Fruit fly (Drosophila melanogaster) Kc167 (cell line): ENCODE measurements around the gene CG8191.

Experiments
- Myc ChIP-seq: fragments of >200 bp; optimal IDR thresholded peaks from 2 replicates; lab custom pipeline; 2017; ENCODE audit warnings: missing external identifiers
- Sin3A ChIP-seq: fragments of >200 bp; optimal IDR thresholded peaks from 2 replicates; lab custom pipeline; 2018; ENCODE audit warnings: missing external identifiers
- h ChIP-seq: fragments of >200 bp; optimal IDR thresholded peaks from 3 replicates; lab custom pipeline; 2018; ENCODE audit warnings: missing external identifiers
- psq ChIP-seq: fragments of >200 bp; optimal IDR thresholded peaks from 2 replicates; lab custom pipeline; 2017; ENCODE audit warnings: missing external identifiers
- ttk ChIP-seq: sonication (Bioruptor generic); optimal IDR thresholded peaks from 2 replicates; lab custom pipeline; 2017; ENCODE audit warnings: missing external identifiers

dm6 chrX:15745905-15746681 is 14.1 kb downstream of the CG8191 start, which contains the start of the genes CG8944 and CCT6:
- TF ChIP-seq h (lab: Kevin White, UChicago) (no peak), Sin3A (lab: Kevin White, UChicago) (no peak), ttk (no peak), psq (no peak), Myc (lab: Kevin White, UChicago) (no peak)
